Worm (Caenorhabditis elegans) whole organism, midembryonic: ENCODE data around the gene F58B4.5.

Experiments used
- flt-1 ChIP-seq: fragments of 200-800 bp; sonication (Bioruptor generic); IDR thresholded peaks from 2 replicates; pipeline ENCODE4 v1.3.6; 2022; ENCODE audit warnings: missing genetic modification characterization, missing compliant biosample characterization
- ztf-29 ChIP-seq: fragments of 200-800 bp; sonication (Bioruptor generic); IDR thresholded peaks from 2 replicates; pipeline ENCODE4 v1.3.6; 2022; ENCODE audit warnings: missing genetic modification reagents, missing genetic modification characterization, missing compliant biosample characterization

DNA sequence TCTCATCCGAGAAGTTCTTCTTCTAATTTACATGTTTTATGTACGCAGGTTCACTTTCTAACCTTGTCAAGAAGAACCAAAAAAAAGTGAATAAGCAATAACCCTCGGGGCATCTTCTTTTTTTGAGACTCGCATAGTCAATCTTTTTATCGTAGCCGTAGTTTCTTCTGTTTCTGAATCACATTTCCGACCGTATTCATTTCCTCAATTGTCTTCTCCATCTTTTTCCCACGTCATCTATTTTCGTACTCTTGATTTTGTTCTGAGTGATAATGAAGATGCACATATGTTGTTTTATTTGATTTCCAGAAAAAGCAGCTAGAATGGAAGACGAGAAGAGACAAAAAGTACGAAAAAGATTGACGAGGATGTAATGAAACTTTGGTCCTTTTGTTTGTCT is 12.4 kb downstream of the F58B4.5 start:
- no peak for TF ChIP-seq flt-1 (GFP tag; lab: Robert Waterston, UW)
- TF ChIP-seq ztf-29 = no peak
